Fruit fly (Drosophila melanogaster): Measurements from ENCODE around the gene CG15739.

The CG15739 gene

dm6 chrX:11841702-11842378, 31.3 kb upstream of the CG15739 start (continued):
- no peak for TF ChIP-seq Dll (GFP tag; IDR thresholded peaks at IDR 0.05; ENCODE audit: partially characterized antibody)
- no peak for TF ChIP-seq B-H1 (GFP tag; IDR thresholded peaks at IDR 0.05)

dm6 chrX:11846049-11846718, 26.9 kb upstream of the CG15739 start, which contains the start of gene CG15740:
Gene CG15740 (minus strand): TSS chrX:11846099.
- TF ChIP-seq CG15073 (GFP tag; optimal IDR thresholded peaks at IDR 0.05) (no peak), HHEX (GFP tag; optimal IDR thresholded peaks at IDR 0.05) (peak; percentile 14), Trl (optimal IDR thresholded peaks at IDR 0.05) (no peak), Trl (GFP tag; optimal IDR thresholded peaks at IDR 0.05) (peak; percentile 46), mam (GFP tag; optimal IDR thresholded peaks at IDR 0.05) (peak; percentile 23), CG32772 (GFP tag; IDR thresholded peaks at IDR 0.05) (0 out of 2 replicates have a peak, but pooled peaks have one; percentile 20), Meics (GFP tag; optimal IDR thresholded peaks at IDR 0.05) (peak; percentile 33), CG5180 (GFP tag; optimal IDR thresholded peaks at IDR 0.05) (peak; percentile 12), CG33213 (GFP tag; optimal IDR thresholded peaks at IDR 0.05) (no peak), fd96Cb (tag; optimal IDR thresholded peaks at IDR 0.05) (peak; percentile 14), Gug (GFP tag; IDR thresholded peaks at IDR 0.05) (no peak; the same call in 3 of the 4 replicates), Hmr (GFP tag; optimal IDR thresholded peaks at IDR 0.05) (peak; percentile 17), Antp (GFP tag; optimal IDR thresholded peaks at IDR 0.05) (peak; percentile 40), CG12391 (tag; optimal IDR thresholded peaks at IDR 0.05) (peak; percentile 12), ro (GFP tag; IDR thresholded peaks at IDR 0.05) (no peak), ap (GFP tag; IDR thresholded peaks at IDR 0.05) (no peak; the same call in 1 of the 2 replicates), wdn (GFP tag; IDR thresholded peaks at IDR 0.05) (0 out of 2 replicates have a peak, but pooled peaks have one; percentile 10), ttk (GFP tag; IDR thresholded peaks at IDR 0.05) (peak; percentile 58; the same call in 1 of the 2 replicates), CG7556 (GFP tag; optimal IDR thresholded peaks at IDR 0.05) (peak; percentile 47), pum (GFP tag; optimal IDR thresholded peaks at IDR 0.05) (peak; percentile 46), CG5953 (GFP tag; IDR thresholded peaks at IDR 0.05) (peak; percentile 33; the same call in 1 of the 2 replicates), CG10209 (GFP tag; optimal IDR thresholded peaks at IDR 0.05) (peak; percentile 2), Rfx (GFP tag; IDR thresholded peaks at IDR 0.05) (peak; percentile 48; the same call in 1 of the 2 replicates), Dbx (GFP tag; IDR thresholded peaks at IDR 0.05) (no peak), CG11093 (GFP tag; IDR thresholded peaks at IDR 0.05) (peak; percentile 40; the same call in 1 of the 3 replicates), chinmo (GFP tag; IDR thresholded peaks at IDR 0.05; ENCODE audit: partially characterized antibody) (no peak), HmgD (GFP tag; optimal IDR thresholded peaks at IDR 0.05) (no peak), wor (GFP tag; IDR thresholded peaks at IDR 0.05) (peak; percentile 45; the same call in 1 of the 2 replicates), CG31365 (tag; optimal IDR thresholded peaks at IDR 0.05) (no peak), Hr3 (GFP tag; optimal IDR thresholded peaks at IDR 0.05) (peak; percentile 13), Hsf (GFP tag; optimal IDR thresholded peaks at IDR 0.05) (peak; percentile 23), CG6175 (GFP tag; IDR thresholded peaks at IDR 0.05) (no peak), CG11695 (GFP tag; IDR thresholded peaks at IDR 0.05) (0 out of 3 replicates have a peak, but pooled peaks have one; percentile 55), ara (GFP tag; IDR thresholded peaks at IDR 0.05) (peak; percentile 31; the same call in 1 of the 2 replicates), Stat92E (GFP tag; optimal IDR thresholded peaks at IDR 0.05) (no peak), slou (GFP tag; optimal IDR thresholded peaks at IDR 0.05) (no peak), CG12104 (GFP tag; optimal IDR thresholded peaks at IDR 0.05) (no peak), tup (GFP tag; optimal IDR thresholded peaks at IDR 0.05) (no peak), CG9797 (GFP tag; optimal IDR thresholded peaks at IDR 0.05) (no peak), bab2 (GFP tag; optimal IDR thresholded peaks at IDR 0.05) (peak; percentile 30), Xbp1 (GFP tag; optimal IDR thresholded peaks at IDR 0.05) (peak; percentile 45), NC2β (GFP tag; optimal IDR thresholded peaks at IDR 0.05) (no peak), CG17361 (GFP tag; IDR thresholded peaks at IDR 0.05) (peak; percentile 44; the same call in 2 of the 3 replicates), CG16813 (GFP tag; IDR thresholded peaks at IDR 0.05; ENCODE audit: partially characterized antibody) (no peak), Oli (tag; optimal IDR thresholded peaks at IDR 0.05) (peak; percentile 58)

Measured in whole organism, embryonic.